Worm (Caenorhabditis elegans) whole organism, late embryonic: Measurements from ENCODE around the gene dars-1.

Source experiments
- ama-1 ChIP-seq: fragments of 150-350 bp; optimal IDR thresholded peaks from 2 replicates; lab custom pipeline; 2014
- ceh-14 ChIP-seq: sonication (generic microtip); optimal IDR thresholded peaks from 2 replicates; lab custom pipeline; 2016; ENCODE audit warnings: missing genotype, missing genetic modification characterization, missing compliant biosample characterization
- ceh-2 ChIP-seq: sonication (generic microtip); optimal IDR thresholded peaks from 2 replicates; lab custom pipeline; 2016; ENCODE audit warnings: missing genotype, missing genetic modification characterization, missing compliant biosample characterization
- elt-4 ChIP-seq: sonication (generic microtip); optimal IDR thresholded peaks from 2 replicates; lab custom pipeline; 2016; ENCODE audit warnings: missing genetic modification characterization, missing compliant biosample characterization
- fax-1 ChIP-seq: sonication (generic microtip); optimal IDR thresholded peaks from 2 replicates; lab custom pipeline; 2016; ENCODE audit warnings: missing genotype, missing genetic modification characterization, missing compliant biosample characterization
- hlh-13 ChIP-seq: fragments of 200-800 bp; sonication (Bioruptor generic); optimal IDR thresholded peaks from 2 replicates; lab custom pipeline; 2018; ENCODE audit warnings: mild to moderate bottlenecking, missing genetic modification characterization, missing compliant biosample characterization
- hlh-6 ChIP-seq: sonication (generic microtip); optimal IDR thresholded peaks from 2 replicates; lab custom pipeline; 2016; ENCODE audit warnings: missing genotype, missing genetic modification characterization, missing compliant biosample characterization
- lin-11 ChIP-seq: fragments of 200-800 bp; sonication (Bioruptor generic); optimal IDR thresholded peaks from 2 replicates; lab custom pipeline; 2018; ENCODE audit warnings: mild to moderate bottlenecking, missing genetic modification characterization, missing compliant biosample characterization
- pag-3 ChIP-seq: sonication (generic microtip); optimal IDR thresholded peaks from 2 replicates; lab custom pipeline; 2016; ENCODE audit warnings: missing compliant biosample characterization, missing genetic modification characterization, borderline replicate concordance
- pat-9 ChIP-seq: fragments of 200-800 bp; sonication (Bioruptor generic); optimal IDR thresholded peaks from 2 replicates; lab custom pipeline; 2018; ENCODE audit warnings: mild to moderate bottlenecking, missing genetic modification characterization, moderate library complexity, missing compliant biosample characterization
- pha-4 ChIP-seq: fragments of 150-350 bp; optimal IDR thresholded peaks from 2 replicates; lab custom pipeline; 2018; ENCODE audit warnings: missing biosample characterization, missing genetic modification reagents, missing genetic modification characterization
- rnt-1 ChIP-seq: sonication (generic microtip); optimal IDR thresholded peaks from 2 replicates; lab custom pipeline; 2016; ENCODE audit warnings: missing genetic modification characterization, missing compliant biosample characterization
- sox-2 ChIP-seq: fragments of 200-800 bp; sonication (Bioruptor generic); IDR thresholded peaks from 2 replicates; pipeline ENCODE4 v1.3.6; 2022; ENCODE audit warnings: missing genetic modification reagents, missing genetic modification characterization, missing compliant biosample characterization
- tbx-2 ChIP-seq: sonication (generic microtip); optimal IDR thresholded peaks from 2 replicates; lab custom pipeline; 2016; ENCODE audit warnings: missing genetic modification characterization, missing compliant biosample characterization

DNA sequence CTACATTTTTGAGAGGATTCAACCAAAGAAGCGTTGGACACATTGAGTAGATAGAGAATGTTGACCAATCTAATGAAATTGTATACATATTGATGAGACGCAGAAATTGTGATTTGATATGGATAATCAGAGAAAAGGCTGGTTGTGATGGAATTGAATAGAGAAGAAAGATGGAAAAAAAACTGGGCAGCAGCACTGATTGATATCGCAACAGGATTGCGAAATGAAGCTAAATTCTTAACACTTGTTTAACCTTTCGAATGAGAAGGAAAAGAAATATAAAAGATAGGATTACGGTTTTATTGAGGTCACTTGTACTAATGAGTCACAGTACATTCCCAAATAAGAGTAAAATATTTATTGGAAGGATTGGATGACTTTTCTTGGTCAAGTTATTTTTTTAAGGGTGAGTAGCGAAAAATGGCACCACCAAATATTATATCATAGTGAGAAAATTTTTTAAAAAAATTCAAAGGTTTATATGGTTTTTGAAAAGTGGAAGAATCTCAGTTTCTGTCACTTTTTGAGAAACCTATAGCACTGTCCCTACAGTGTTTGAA lies 11.2 kb upstream of the dars-1 start:
- TF ChIP-seq elt-4 (tag; lab: Kevin White, UChicago) (no peak), tbx-2 (tag; lab: Kevin White, UChicago) (no peak), pag-3 (tag; lab: Kevin White, UChicago) (no peak), pha-4 (no peak), ceh-2 (tag; lab: Kevin White, UChicago) (no peak), hlh-6 (tag; lab: Kevin White, UChicago) (no peak), fax-1 (tag; lab: Kevin White, UChicago) (no peak), sox-2 (GFP tag; lab: Robert Waterston, UW) (no peak), ceh-14 (tag; lab: Kevin White, UChicago) (no peak), hlh-13 (GFP tag; lab: Kevin White, UChicago) (no peak), ama-1 (lab: Kevin White, UChicago) (no peak), lin-11 (tag; lab: Kevin White, UChicago) (no peak), rnt-1 (tag; lab: Kevin White, UChicago) (no peak), pat-9 (tag; lab: Kevin White, UChicago) (no peak)
